Worm (Caenorhabditis elegans) whole organism, L4/young adult: Measurements from ENCODE around the gene F36D3.5.

Experiments used
- dao-5 ChIP-seq: sonication (generic microtip); optimal IDR thresholded peaks from 2 replicates; lab custom pipeline; 2016; ENCODE audit warnings: missing genotype, missing genetic modification characterization, moderate library complexity, missing compliant biosample characterization
- him-1 ChIP-seq: sonication (generic microtip); optimal IDR thresholded peaks from 2 replicates; lab custom pipeline; 2016; ENCODE audit warnings: missing genotype, missing genetic modification reagents, missing genetic modification characterization, missing compliant biosample characterization

ce11 chrV:16526858-16527257 is 11.8 kb upstream of the F36D3.5 start, which contains the start of gene F36D3.8:
- TF ChIP-seq him-1 (tag; lab: Kevin White, UChicago): no peak
- TF ChIP-seq dao-5 (tag; lab: Kevin White, UChicago): no peak
